Fruit fly (Drosophila melanogaster) whole organism, prepupa: ENCODE data around the gene CG3473.

Experiments
- Hr39 ChIP-seq: fragments of 200-800 bp; sonication (Bioruptor generic); optimal IDR thresholded peaks from 2 replicates; lab custom pipeline; 2016; ENCODE audit warnings: missing biosample characterization, missing genetic modification characterization
- salr ChIP-seq, 2 experiments: fragments of 200-800 bp; sonication (Bioruptor generic); optimal IDR thresholded peaks; 3 replicates each; lab custom pipeline; 2016 to 2018; ENCODE audit warnings: missing biosample characterization in 2 of 2, missing genetic modification characterization in 2 of 2, mild to moderate bottlenecking in 1 of 2

- TF ChIP-seq salr (GFP tag; optimal IDR thresholded peaks at IDR 0.05; lab: Kevin White, UChicago): no peak
- TF ChIP-seq Hr39 (GFP tag; lab: Kevin White, UChicago): no peak
These were observed 30.6 kb downstream of the CG3473 start for dm6 chr2L:14532822-14533336.
